Fruit fly (Drosophila melanogaster) whole organism, wandering third instar larva: ENCODE measurements around the gene CG32259.

ENCODE experiments used
- Abd-B ChIP-seq: fragments of >200 bp; optimal IDR thresholded peaks from 2 replicates; lab custom pipeline; 2017; ENCODE audit warnings: missing biosample characterization, missing genetic modification characterization
- CG9705 ChIP-seq: fragments of 200-800 bp; sonication (Bioruptor generic); optimal IDR thresholded peaks from 2 replicates; lab custom pipeline; 2018; ENCODE audit warnings: missing biosample characterization, mild to moderate bottlenecking, missing genetic modification characterization
- CrebA ChIP-seq: fragments of 200-800 bp; sonication (Bioruptor generic); optimal IDR thresholded peaks from 2 replicates; lab custom pipeline; 2016; ENCODE audit warnings: missing biosample characterization, mild to moderate bottlenecking, missing genetic modification characterization, borderline replicate concordance
- Dfd ChIP-seq: fragments of >200 bp; optimal IDR thresholded peaks from 2 replicates; lab custom pipeline; 2017; ENCODE audit warnings: missing biosample characterization, missing genetic modification characterization
- Dif ChIP-seq: fragments of 200-275, 200-300 bp; sonication (Bioruptor generic); optimal IDR thresholded peaks from 2 replicates; lab custom pipeline; 2018; ENCODE audit warnings: missing biosample characterization, missing genetic modification characterization; ENCODE audit not compliant: partially characterized antibody
- GATAd ChIP-seq: sonication (Bioruptor generic); optimal IDR thresholded peaks from 2 replicates; lab custom pipeline; 2016; ENCODE audit warnings: missing biosample characterization, missing genetic modification characterization
- HLH106 ChIP-seq: fragments of 200-800 bp; optimal IDR thresholded peaks from 3 replicates; lab custom pipeline; 2019; ENCODE audit warnings: missing biosample characterization, mild to moderate bottlenecking, missing genetic modification characterization, moderate library complexity
- Hr78 ChIP-seq: fragments of >200 bp; optimal IDR thresholded peaks from 2 replicates; lab custom pipeline; 2017; ENCODE audit warnings: missing biosample characterization, missing genetic modification characterization
- Hr83 ChIP-seq: fragments of 200-300 bp; sonication (Bioruptor generic); optimal IDR thresholded peaks from 2 replicates; lab custom pipeline; 2016; ENCODE audit warnings: missing biosample characterization, mild to moderate bottlenecking, missing genetic modification characterization, moderate library complexity; ENCODE audit not compliant: poor library complexity, severe bottlenecking
- Jra ChIP-seq: sonication (Bioruptor generic); optimal IDR thresholded peaks from 2 replicates; lab custom pipeline; 2016; ENCODE audit warnings: missing biosample characterization, missing genetic modification characterization
- Myc ChIP-seq: fragments of >200 bp; optimal IDR thresholded peaks from 2 replicates; lab custom pipeline; 2017
- N ChIP-seq: fragments of >200 bp; optimal IDR thresholded peaks from 2 replicates; lab custom pipeline; 2018; ENCODE audit warnings: missing biosample characterization, missing external identifiers, missing genetic modification characterization
- OdsH ChIP-seq: fragments of 200-800 bp; sonication (Bioruptor generic); optimal IDR thresholded peaks from 2 replicates; lab custom pipeline; 2016; ENCODE audit warnings: missing biosample characterization, mild to moderate bottlenecking, missing genetic modification characterization
- Rel ChIP-seq, 2 experiments: fragments of 200-800 bp; sonication (Bioruptor generic) in 1 of 2; optimal IDR thresholded peaks; 2 replicates in 1 of 2; 3 replicates in 1 of 2; lab custom pipeline; 2016 to 2019; ENCODE audit warnings: mild to moderate bottlenecking in 2 of 2, missing biosample characterization in 2 of 2, missing genetic modification characterization in 2 of 2, moderate library complexity in 1 of 2
- Sp1 ChIP-seq: fragments of 200-800 bp; sonication (Bioruptor generic); optimal IDR thresholded peaks from 3 replicates; lab custom pipeline; 2019; ENCODE audit warnings: missing biosample characterization, mild to moderate bottlenecking, missing genetic modification characterization, moderate library complexity
- Vsx2 ChIP-seq: fragments of 200-300, 225-300 bp; sonication (Bioruptor generic); optimal IDR thresholded peaks from 2 replicates; lab custom pipeline; 2018; ENCODE audit warnings: missing biosample characterization, missing genetic modification characterization; ENCODE audit not compliant: partially characterized antibody
- br ChIP-seq: fragments of 200-800 bp; sonication (Bioruptor generic); optimal IDR thresholded peaks from 2 replicates; lab custom pipeline; 2016; ENCODE audit warnings: missing biosample characterization, missing genetic modification characterization
- dl ChIP-seq, 2 experiments: fragments of 175-275, 200-275 bp in 1 of 2; fragments of 200-275 bp in 1 of 2; sonication (Bioruptor generic); optimal IDR thresholded peaks; lab custom pipeline; 2018; ENCODE audit warnings: mild to moderate bottlenecking in 2 of 2, missing biosample characterization in 2 of 2, missing genetic modification characterization in 2 of 2, moderate library complexity in 2 of 2; ENCODE audit not compliant: partially characterized antibody in 2 of 2, insufficient read depth in 1 of 2
- dmrt93B ChIP-seq: fragments of 200-800 bp; sonication (Bioruptor generic); optimal IDR thresholded peaks from 2 replicates; lab custom pipeline; 2018; ENCODE audit warnings: missing biosample characterization, mild to moderate bottlenecking, missing genetic modification characterization
- dsf ChIP-seq: sonication (Bioruptor generic); optimal IDR thresholded peaks from 2 replicates; lab custom pipeline; 2016; ENCODE audit warnings: missing biosample characterization, missing genetic modification characterization, borderline replicate concordance
- ey ChIP-seq: fragments of 200-800 bp; sonication (Bioruptor generic); optimal IDR thresholded peaks from 2 replicates; lab custom pipeline; 2016; ENCODE audit warnings: missing biosample characterization, missing genetic modification characterization
- foxo ChIP-seq, 2 experiments: fragments of 200-800 bp; sonication (Bioruptor generic); optimal IDR thresholded peaks; 2 replicates in 1 of 2; 3 replicates in 1 of 2; lab custom pipeline; 2016 to 2017; ENCODE audit warnings: missing biosample characterization in 2 of 2, missing genetic modification characterization in 2 of 2
- fru ChIP-seq: fragments of 200-800 bp; sonication (Bioruptor generic); optimal IDR thresholded peaks from 3 replicates; lab custom pipeline; 2016; ENCODE audit warnings: missing biosample characterization, mild to moderate bottlenecking, missing genetic modification characterization
- h ChIP-seq: fragments of 200-800 bp; sonication (Bioruptor generic); optimal IDR thresholded peaks from 3 replicates; lab custom pipeline; 2016; ENCODE audit warnings: missing biosample characterization, mild to moderate bottlenecking, missing genetic modification characterization
- pan ChIP-seq: fragments of >200 bp; optimal IDR thresholded peaks from 2 replicates; lab custom pipeline; 2017
- psq ChIP-seq: fragments of 200-800 bp; sonication (Bioruptor generic); optimal IDR thresholded peaks from 3 replicates; lab custom pipeline; 2017; ENCODE audit warnings: missing biosample characterization, mild to moderate bottlenecking, missing genetic modification characterization, moderate library complexity
- rgr ChIP-seq: fragments of 200-800 bp; sonication (Bioruptor generic); optimal IDR thresholded peaks from 3 replicates; lab custom pipeline; 2016; ENCODE audit warnings: missing biosample characterization, mild to moderate bottlenecking, missing genetic modification characterization
- sage ChIP-seq: fragments of 200-800 bp; sonication (Bioruptor generic); optimal IDR thresholded peaks from 2 replicates; lab custom pipeline; 2016; ENCODE audit warnings: missing biosample characterization, mild to moderate bottlenecking, missing genetic modification characterization
- sv ChIP-seq: fragments of 200-800 bp; sonication (Bioruptor generic); optimal IDR thresholded peaks from 3 replicates; lab custom pipeline; 2016; ENCODE audit warnings: missing biosample characterization, missing genetic modification characterization
- usp ChIP-seq: fragments of >200 bp; optimal IDR thresholded peaks from 2 replicates; lab custom pipeline; 2017; ENCODE audit warnings: missing biosample characterization, missing genetic modification characterization
- woc ChIP-seq: sonication (Bioruptor generic); optimal IDR thresholded peaks from 2 replicates; lab custom pipeline; 2016; ENCODE audit warnings: missing biosample characterization, mild to moderate bottlenecking, missing genetic modification characterization

The CG32259 gene

dm6 chr3L:4103258-4104247 is 34.4 kb downstream of the CG32259 start, which contains the start of gene Fit1:
TSS of gene Fit1 (plus strand) at chr3L:4103564.
- peak; percentile 12 for TF ChIP-seq Sp1 (GFP tag; lab: Kevin White, UChicago)
- no peak for TF ChIP-seq Rel (GFP tag; optimal IDR thresholded peaks at IDR 0.05; lab: Kevin White, UChicago)
- TF ChIP-seq Rel (tag; optimal IDR thresholded peaks at IDR 0.05; lab: Kevin White, UChicago): peak; percentile 55
- TF ChIP-seq OdsH (GFP tag; lab: Kevin White, UChicago): no peak
- no peak for TF ChIP-seq sage (GFP tag; lab: Kevin White, UChicago)
- no peak for TF ChIP-seq Myc
- TF ChIP-seq Dif (GFP tag; lab: Kevin White, UChicago): no peak
- no peak for TF ChIP-seq Jra (GFP tag; lab: Kevin White, UChicago)
- no peak for TF ChIP-seq CrebA (GFP tag; lab: Kevin White, UChicago)
- TF ChIP-seq usp: no peak
- peak; percentile 23 for TF ChIP-seq br
- TF ChIP-seq Hr78 (GFP tag; lab: Kevin White, UChicago): no peak

- TF ChIP-seq OdsH (GFP tag; lab: Kevin White, UChicago) (no peak), CrebA (GFP tag; lab: Kevin White, UChicago) (no peak), Myc (no peak), pan (lab: Kevin White, UChicago) (no peak), Vsx2 (GFP tag; lab: Kevin White, UChicago) (no peak), Hr83 (GFP tag; lab: Kevin White, UChicago) (no peak), psq (GFP tag; lab: Kevin White, UChicago) (no peak), sage (GFP tag; lab: Kevin White, UChicago) (no peak), Jra (GFP tag; lab: Kevin White, UChicago) (peak; percentile 42), woc (GFP tag; lab: Kevin White, UChicago) (no peak), dl (GFP tag; optimal IDR thresholded peaks at IDR 0.05; lab: Kevin White, UChicago; ENCODE audit: insufficient read depth in 1 of 2, partially characterized antibody in 2 of 2) (no peak), Hr78 (GFP tag; lab: Kevin White, UChicago) (no peak), Sp1 (GFP tag; lab: Kevin White, UChicago) (no peak), Dfd (GFP tag; lab: Kevin White, UChicago) (no peak), usp (no peak), dmrt93B (no peak), Rel (GFP tag; optimal IDR thresholded peaks at IDR 0.05; lab: Kevin White, UChicago) (peak; percentile 32), Rel (tag; optimal IDR thresholded peaks at IDR 0.05; lab: Kevin White, UChicago) (peak; percentile 6), Abd-B (GFP tag; lab: Kevin White, UChicago) (no peak)
Measured at dm6 chr3L:4107120-4107519, 38.0 kb downstream of the CG32259 start.

DNA sequence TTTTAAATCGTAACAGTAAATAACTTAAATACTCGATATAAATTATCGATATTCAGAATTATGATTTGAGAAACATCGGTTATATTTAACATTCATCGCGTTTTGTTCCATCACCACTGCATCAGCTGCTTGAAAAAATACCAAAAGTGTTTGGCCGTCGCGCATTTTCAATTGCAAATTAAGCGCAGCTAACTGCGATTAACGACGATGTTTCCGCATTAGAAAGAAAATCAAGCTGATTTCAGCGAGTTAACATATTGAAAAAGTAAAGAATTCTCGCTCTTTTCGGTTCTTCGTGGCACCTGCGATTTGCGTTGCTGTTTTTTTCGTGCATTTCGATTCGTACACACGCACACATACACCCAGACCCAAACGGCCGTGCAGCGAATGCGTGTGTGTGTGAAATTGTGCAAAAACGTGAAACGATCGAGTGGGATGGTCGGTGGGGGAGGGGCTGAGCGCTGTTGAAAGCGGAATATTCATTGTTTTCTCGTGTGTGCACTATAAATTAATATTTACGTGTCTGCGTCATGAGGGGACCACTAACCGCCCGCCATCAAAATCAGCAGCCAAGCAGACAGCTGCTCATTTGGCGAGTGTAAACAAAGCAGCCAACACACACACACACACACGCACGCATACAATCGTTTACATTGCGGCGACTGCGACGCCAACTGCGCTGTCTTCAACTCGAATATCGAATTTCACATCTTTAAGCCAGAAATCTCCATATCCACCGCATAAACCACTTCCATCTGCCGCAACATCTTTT is 39.1 kb downstream of the CG32259 start, which contains the start of gene Ack:
Gene Ack, plus strand, starts transcription at position 115 of the 772 bp plus-strand sequence.
- TF ChIP-seq N (GFP tag; lab: Kevin White, UChicago) (peak; percentile 72), Hr78 (GFP tag; lab: Kevin White, UChicago) (peak; percentile 35), woc (GFP tag; lab: Kevin White, UChicago) (no peak)

- no peak for TF ChIP-seq dsf (GFP tag; lab: Kevin White, UChicago)
- no peak for TF ChIP-seq N (GFP tag; lab: Kevin White, UChicago)
- TF ChIP-seq h (GFP tag; lab: Kevin White, UChicago): peak; percentile 46
- peak; percentile 59 for TF ChIP-seq fru (GFP tag; lab: Kevin White, UChicago)
- TF ChIP-seq HLH106 (tag; lab: Kevin White, UChicago): peak; percentile 28
- TF ChIP-seq Sp1 (GFP tag; lab: Kevin White, UChicago): peak; percentile 26
- TF ChIP-seq dmrt93B: peak; percentile 2
- peak; percentile 21 for TF ChIP-seq Jra (GFP tag; lab: Kevin White, UChicago)
- TF ChIP-seq woc (GFP tag; lab: Kevin White, UChicago): peak; percentile 28
- no peak for TF ChIP-seq Dif (GFP tag; lab: Kevin White, UChicago)
- peak; percentile 67 for TF ChIP-seq sv
- TF ChIP-seq CrebA (GFP tag; lab: Kevin White, UChicago): no peak
- peak; percentile 44 for TF ChIP-seq br
- no peak for TF ChIP-seq CG9705 (GFP tag; lab: Kevin White, UChicago)
- peak; percentile 29 for TF ChIP-seq ey (GFP tag; lab: Kevin White, UChicago)
- TF ChIP-seq GATAd (GFP tag; lab: Kevin White, UChicago): no peak
- peak in 1 of 2 experiments; percentile 27 for TF ChIP-seq foxo (GFP tag; optimal IDR thresholded peaks at IDR 0.05; lab: Kevin White, UChicago)
- no peak for TF ChIP-seq Dfd (GFP tag; lab: Kevin White, UChicago)
- peak; percentile 27 for TF ChIP-seq psq (GFP tag; lab: Kevin White, UChicago)
- peak; percentile 36 for TF ChIP-seq rgr
Measured at dm6 chr3L:4108844-4109494, 39.8 kb downstream of the CG32259 start.
